Worm (Caenorhabditis elegans): ENCODE measurements around the gene plc-3.

DNA sequence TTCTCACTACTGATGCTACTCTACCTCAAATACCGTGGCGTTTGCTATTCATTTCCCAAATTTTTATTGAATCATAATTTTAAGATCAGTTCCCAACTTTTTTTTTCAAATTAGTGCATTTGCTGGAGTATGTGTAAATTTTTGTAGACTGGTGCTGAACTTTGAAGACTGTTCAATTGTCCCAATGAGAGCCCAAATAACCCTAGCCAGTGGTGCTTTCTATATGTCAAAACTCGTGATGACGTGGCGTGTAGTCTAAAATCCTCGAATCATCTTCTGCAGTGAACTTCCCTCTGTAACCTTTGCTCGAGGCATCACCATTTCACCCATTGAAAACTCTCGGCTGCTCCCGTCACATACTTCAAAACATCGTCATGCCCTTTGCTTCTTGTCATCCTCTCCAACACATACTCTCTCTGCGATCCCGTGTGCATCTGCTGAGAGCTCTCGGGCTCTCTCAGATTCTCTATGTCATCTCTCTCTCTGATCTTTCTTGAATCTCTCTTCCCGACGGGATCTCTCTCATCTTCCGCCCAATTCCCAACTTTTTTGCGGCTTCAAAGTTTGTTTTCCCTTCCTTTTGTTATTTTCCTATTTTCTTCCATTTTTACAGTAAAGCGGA lies 18.1 kb upstream of the plc-3 start:
- TF ChIP-seq pag-3 (tag; optimal IDR thresholded peaks at IDR 0.05; ENCODE audit: borderline replicate concordance), result no peak
- no peak for TF ChIP-seq pqm-1 (tag; optimal IDR thresholded peaks at IDR 0.05)
- TF ChIP-seq K02D7.2 (tag; optimal IDR thresholded peaks at IDR 0.05), result no peak
- no peak for TF ChIP-seq C38D4.7 (GFP tag; optimal IDR thresholded peaks at IDR 0.05)
- no peak for TF ChIP-seq pax-1 (tag; optimal IDR thresholded peaks at IDR 0.05)
- no peak for TF ChIP-seq dve-1 (tag; optimal IDR thresholded peaks at IDR 0.05)
- no peak for TF ChIP-seq tbx-2 (tag; optimal IDR thresholded peaks at IDR 0.05)
- no peak for TF ChIP-seq ama-1 (optimal IDR thresholded peaks at IDR 0.05)
- no peak for TF ChIP-seq unc-86 (tag; optimal IDR thresholded peaks at IDR 0.05)
- TF ChIP-seq hlh-30 (tag; optimal IDR thresholded peaks at IDR 0.05; ENCODE audit: insufficient read depth), result peak; percentile 11
- no peak for TF ChIP-seq pha-4 (tag; optimal IDR thresholded peaks at IDR 0.05)

Data from whole organism, late embryonic.